Fruit fly (Drosophila melanogaster) ovary, adult (tissue): ENCODE results near the gene Fer1.

Experiments used
- CG17801 ChIP-seq: fragments of 200-800 bp; optimal IDR thresholded peaks from 2 replicates; lab custom pipeline; 2019; ENCODE audit warnings: missing biosample characterization, mild to moderate bottlenecking, missing genetic modification characterization, moderate library complexity; ENCODE audit not compliant: partially characterized antibody

Gene Fer1

DNA sequence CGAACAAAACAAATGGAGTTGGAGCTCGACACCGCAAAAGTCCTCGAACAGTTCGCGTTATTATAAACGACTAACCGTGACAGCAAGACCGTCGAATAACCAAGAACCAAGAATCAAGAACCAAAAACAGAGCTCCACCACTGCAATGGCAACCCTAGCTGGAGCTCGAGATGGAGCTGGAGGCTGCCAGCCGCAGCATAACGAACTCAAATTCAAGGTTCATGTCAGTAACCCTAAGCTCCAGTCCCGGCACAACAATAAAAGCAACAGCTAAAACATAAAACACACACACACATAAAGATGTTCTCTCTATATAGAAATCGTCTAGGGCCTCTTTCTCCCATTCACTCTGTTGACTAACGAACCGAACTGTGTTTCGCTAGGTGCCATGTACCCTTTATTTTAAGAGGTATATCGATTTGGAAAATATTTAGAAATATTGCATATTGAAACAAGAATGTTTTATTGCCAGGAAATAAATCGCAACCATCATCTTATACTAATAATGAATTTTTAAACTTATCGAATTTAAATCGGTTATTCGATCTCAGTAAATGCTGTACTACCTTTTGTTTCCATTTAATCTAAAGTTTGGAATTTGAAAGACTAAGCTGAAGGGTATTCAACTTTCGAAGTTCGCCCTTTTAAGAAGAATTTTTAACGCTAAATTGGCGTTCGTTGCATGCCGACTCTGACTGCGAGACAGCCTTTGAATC, 35.5 kb downstream of the Fer1 start:
- TF ChIP-seq CG17801 (GFP tag; lab: Kevin White, UChicago) = no peak

DNA sequence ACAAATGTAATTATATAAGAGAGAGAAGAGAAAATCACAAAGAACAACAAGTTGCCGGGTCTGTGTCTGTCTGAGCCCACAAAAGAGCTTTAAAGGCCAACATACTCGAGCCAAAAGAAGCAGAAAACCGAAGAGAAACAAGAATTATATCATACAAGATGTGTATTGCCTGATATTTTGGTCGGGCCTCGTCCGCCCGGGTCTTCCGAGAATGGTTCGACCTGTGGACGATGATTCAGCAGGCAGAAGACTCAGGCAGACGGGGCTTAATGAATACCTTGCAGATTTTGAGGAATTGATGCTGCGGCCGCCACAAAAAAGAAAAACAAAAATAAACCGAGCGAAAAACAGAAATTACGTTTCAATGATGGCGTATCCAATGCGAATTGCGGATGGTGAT, 37.0 kb downstream of the Fer1 start:
- TF ChIP-seq CG17801 (GFP tag; lab: Kevin White, UChicago) = no peak

DNA sequence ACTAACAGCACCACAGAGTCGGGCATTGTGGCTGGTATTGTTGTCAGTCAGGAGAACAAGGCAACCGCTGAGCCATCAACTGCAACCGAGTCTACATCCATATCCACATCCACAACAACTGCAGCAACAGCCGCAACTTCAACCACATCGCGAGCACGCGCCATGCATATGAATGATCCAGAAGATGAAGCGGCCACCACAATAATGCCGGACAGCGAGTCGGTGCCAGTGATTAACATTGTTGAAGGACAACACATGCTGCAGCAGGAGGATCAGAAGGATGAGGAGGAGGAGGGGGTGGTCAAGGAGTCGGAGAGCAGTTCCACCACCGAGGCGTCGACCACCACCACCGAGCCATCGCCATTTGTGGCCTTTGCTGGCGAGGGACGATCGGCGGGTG, 38.7 kb downstream of the Fer1 start:
- TF ChIP-seq CG17801 (GFP tag; lab: Kevin White, UChicago) = no peak

DNA sequence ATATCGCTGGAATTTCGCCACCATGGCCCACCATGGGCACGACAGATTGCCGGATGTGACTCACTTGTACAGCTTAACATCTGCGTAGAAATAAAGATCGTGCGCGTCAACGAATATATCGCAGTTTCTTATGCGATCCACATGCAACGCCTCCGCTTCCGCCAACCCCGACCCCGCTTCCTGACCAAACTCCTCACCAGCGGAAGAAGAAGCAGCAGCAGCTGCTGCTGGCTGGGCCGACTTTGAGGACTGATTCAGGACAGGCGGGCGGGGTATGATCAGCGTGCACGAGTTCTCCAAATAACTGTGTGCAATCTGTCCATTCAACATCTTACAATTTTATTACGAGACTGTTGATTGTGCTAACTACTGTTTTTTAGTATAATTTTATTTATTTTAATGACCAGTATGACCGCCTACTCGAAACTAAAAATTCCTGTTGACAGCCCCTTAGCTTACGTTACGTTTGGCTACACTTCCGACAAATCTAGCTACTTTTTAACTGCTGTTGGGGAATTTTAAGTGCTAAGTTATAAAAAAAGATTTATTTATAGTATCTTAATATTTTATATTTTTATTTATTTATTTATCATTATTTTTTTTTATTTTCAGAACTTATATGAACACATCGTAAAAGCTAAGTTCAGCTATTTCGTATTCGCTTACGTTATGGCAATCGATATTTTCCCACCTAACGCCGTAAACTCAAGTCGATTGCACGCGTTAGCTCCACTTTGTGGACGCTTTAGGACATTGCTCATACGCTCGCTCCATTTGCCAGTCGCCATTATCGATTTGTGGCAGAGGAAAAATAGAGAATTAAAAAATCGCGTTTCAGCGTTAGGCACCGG, 50.5 kb downstream of the Fer1 start, which contains the start of the genes CG10055 and lap:
CG10055 (minus strand) TSS at position 432 of the 851 bp plus-strand sequence.
lap (plus strand) TSS at position 753 of the 851 bp plus-strand sequence.
- TF ChIP-seq CG17801 (GFP tag; lab: Kevin White, UChicago) = no peak

DNA sequence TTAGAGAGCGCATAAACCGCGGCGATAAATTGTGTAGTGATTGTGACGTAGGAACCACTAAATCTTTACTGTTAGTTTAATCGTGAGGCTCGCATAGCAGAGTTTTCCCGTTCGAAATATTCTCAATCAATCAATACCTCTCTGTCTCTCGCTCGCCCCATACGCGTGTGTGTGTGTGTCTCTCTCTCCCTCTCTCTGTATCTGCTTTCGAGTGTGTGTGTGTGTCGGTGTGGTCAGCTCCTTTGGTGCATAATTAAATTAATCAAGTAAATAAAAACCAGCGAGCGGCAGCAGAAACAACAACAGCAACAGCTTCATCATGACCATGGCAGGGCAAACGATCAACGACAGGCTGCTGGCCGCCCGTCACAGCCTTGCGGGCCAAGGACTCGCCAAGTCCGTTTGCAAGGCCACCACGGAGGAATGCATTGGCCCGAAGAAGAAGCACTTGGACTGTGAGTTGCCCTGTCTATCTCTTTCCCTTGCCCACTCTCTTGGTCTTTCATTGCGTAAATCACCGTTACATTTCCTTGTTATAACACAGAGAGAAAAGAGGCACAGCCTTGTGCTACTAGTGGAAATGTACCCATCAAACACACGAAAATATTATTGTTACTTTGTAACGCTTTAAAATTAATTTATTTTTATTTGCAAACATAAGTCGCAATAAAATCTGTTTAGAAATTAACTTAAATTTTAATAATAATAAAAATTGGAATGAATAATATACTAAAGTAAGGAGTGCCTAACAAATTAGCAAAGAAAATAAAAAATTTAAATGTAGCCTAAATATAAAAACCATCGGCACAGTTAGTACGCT, 51.3 kb downstream of the Fer1 start:
- no peak for TF ChIP-seq CG17801 (GFP tag; lab: Kevin White, UChicago)

DNA sequence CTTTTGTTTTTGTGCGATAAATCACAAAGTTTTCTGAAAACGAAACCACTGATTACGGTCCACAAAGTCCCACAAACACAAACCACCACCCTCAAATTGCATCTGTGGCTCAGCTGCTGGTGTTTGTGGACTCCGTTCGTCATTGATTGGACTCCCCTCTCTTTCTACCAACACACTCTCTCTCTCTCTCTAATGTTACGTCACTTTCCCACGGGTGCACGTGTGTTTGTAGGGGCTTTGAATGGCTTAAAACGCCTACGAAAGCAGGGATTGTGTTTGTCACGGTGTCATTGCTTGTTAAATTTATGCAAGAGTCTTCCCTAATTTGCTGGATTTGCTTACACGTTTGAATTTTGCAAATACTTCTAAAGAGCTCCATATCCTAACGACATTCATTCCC, 52.0 kb downstream of the Fer1 start:
- TF ChIP-seq CG17801 (GFP tag; lab: Kevin White, UChicago) = no peak

DNA sequence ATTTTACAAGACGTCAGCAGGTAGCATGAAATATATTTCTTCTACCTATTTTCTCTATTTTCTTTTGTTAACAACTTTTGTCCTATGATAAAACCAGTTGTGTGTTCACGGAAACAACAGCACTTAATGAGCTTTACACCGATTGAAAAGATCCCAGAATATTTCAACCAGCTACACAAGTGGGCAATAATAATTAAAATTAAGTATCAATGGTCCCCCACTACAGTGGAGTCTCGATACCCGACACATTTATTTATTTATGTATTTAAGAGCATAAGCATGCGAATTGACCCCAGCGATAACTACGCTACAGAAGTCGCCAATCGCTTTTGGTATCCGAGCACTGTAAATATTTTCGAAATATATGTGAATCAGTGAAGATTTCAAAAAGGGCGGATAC, 52.7 kb downstream of the Fer1 start:
- TF ChIP-seq CG17801 (GFP tag; lab: Kevin White, UChicago) = no peak
